Fruit fly (Drosophila melanogaster) whole organism, embryonic: Measurements from ENCODE around the gene Targ1.

Experiments used
- Adf1 ChIP-seq: fragments of 200-800 bp; sonication (Bioruptor generic); IDR thresholded peaks from 2 replicates; pipeline ENCODE4 v1.3.6; 2022; ENCODE audit warnings: missing biosample characterization, missing genetic modification characterization
- BtbVII ChIP-seq: fragments of 200-800 bp; sonication (Bioruptor generic); optimal IDR thresholded peaks from 3 replicates; lab custom pipeline; 2017; ENCODE audit warnings: missing biosample characterization, mild to moderate bottlenecking, missing genetic modification characterization
- CG10267 ChIP-seq: fragments of 200-800 bp; sonication (Bioruptor generic); optimal IDR thresholded peaks from 2 replicates; lab custom pipeline; 2018; ENCODE audit warnings: missing biosample characterization, mild to moderate bottlenecking, missing genetic modification characterization, moderate library complexity
- CG11398 ChIP-seq: fragments of 200-800 bp; sonication (Bioruptor generic); optimal IDR thresholded peaks from 2 replicates; lab custom pipeline; 2016; ENCODE audit warnings: missing biosample characterization, missing genetic modification characterization
- CG11695 ChIP-seq: fragments of 200-800 bp; sonication (Bioruptor generic); IDR thresholded peaks from 3 replicates; pipeline ENCODE4 v1.3.6; 2022; ENCODE audit warnings: missing biosample characterization, missing genetic modification characterization
- CG13424 ChIP-seq: fragments of 200-800 bp; sonication (Bioruptor generic); optimal IDR thresholded peaks from 2 replicates; lab custom pipeline; 2019; ENCODE audit warnings: missing biosample characterization, mild to moderate bottlenecking, missing genetic modification characterization, moderate library complexity
- CG13775 ChIP-seq: fragments of 200-800 bp; sonication (Bioruptor generic); optimal IDR thresholded peaks from 3 replicates; lab custom pipeline; 2017; ENCODE audit warnings: missing biosample characterization, mild to moderate bottlenecking, missing genetic modification characterization
- CG14667 ChIP-seq: fragments of 200-800 bp; sonication (Bioruptor generic); IDR thresholded peaks from 2 replicates; pipeline ENCODE4 v1.3.6; 2022; ENCODE audit warnings: missing biosample characterization, missing genetic modification characterization
- CG15514 ChIP-seq: fragments of 200-800 bp; sonication (Bioruptor generic); optimal IDR thresholded peaks from 3 replicates; lab custom pipeline; 2017; ENCODE audit warnings: missing biosample characterization, missing genetic modification characterization, mild to moderate bottlenecking, moderate library complexity, missing genetic modification reagents
- CG15696 ChIP-seq: fragments of 200-800 bp; sonication (Bioruptor generic); optimal IDR thresholded peaks from 2 replicates; lab custom pipeline; 2019; ENCODE audit warnings: missing biosample characterization, mild to moderate bottlenecking, missing genetic modification characterization, moderate library complexity
- CG2129 ChIP-seq: fragments of 200-800 bp; sonication (Bioruptor generic); IDR thresholded peaks from 2 replicates; pipeline ENCODE4 v1.3.6; 2022; ENCODE audit warnings: missing biosample characterization, missing genetic modification characterization; ENCODE audit not compliant: partially characterized antibody
- CG2202 ChIP-seq: fragments of 200-800 bp; sonication (Bioruptor generic); optimal IDR thresholded peaks from 2 replicates; lab custom pipeline; 2018; ENCODE audit warnings: missing biosample characterization, mild to moderate bottlenecking, missing genetic modification characterization
- CG31224 ChIP-seq: fragments of 200-800 bp; sonication (Bioruptor generic); IDR thresholded peaks from 2 replicates; pipeline ENCODE4 v1.3.6; 2022; ENCODE audit warnings: missing biosample characterization, missing genetic modification characterization
- CG3726 ChIP-seq: fragments of 200-800 bp; sonication (Bioruptor generic); IDR thresholded peaks from 3 replicates; pipeline ENCODE4, ENCODE4 v1.3.6; 2022; ENCODE audit warnings: missing biosample characterization, missing genetic modification characterization
- CG3995 ChIP-seq: fragments of 200-800 bp; sonication (Bioruptor generic); optimal IDR thresholded peaks from 3 replicates; lab custom pipeline; 2016; ENCODE audit warnings: missing biosample characterization, missing genetic modification characterization
- CG43689 ChIP-seq: fragments of 200-800 bp; sonication (Bioruptor generic); IDR thresholded peaks from 2 replicates; pipeline ENCODE4 v1.3.6; 2022; ENCODE audit warnings: missing biosample characterization, missing genetic modification characterization
- CG6765 ChIP-seq: fragments of 200-800 bp; sonication (Bioruptor generic); optimal IDR thresholded peaks from 3 replicates; lab custom pipeline; 2017; ENCODE audit warnings: missing biosample characterization, mild to moderate bottlenecking, missing genetic modification characterization
- Camta ChIP-seq: fragments of 200-800 bp; sonication (Bioruptor generic); optimal IDR thresholded peaks from 2 replicates; lab custom pipeline; 2016; ENCODE audit warnings: missing biosample characterization, missing genetic modification characterization
- Chrac-16 ChIP-seq: fragments of 200-800 bp; sonication (Bioruptor generic); optimal IDR thresholded peaks from 3 replicates; lab custom pipeline; 2016; ENCODE audit warnings: missing biosample characterization, missing genetic modification characterization
- E2f2 ChIP-seq: fragments of 200-800 bp; sonication (Bioruptor generic); IDR thresholded peaks from 2 replicates; pipeline ENCODE4 v1.3.6; 2022; ENCODE audit warnings: missing biosample characterization, missing genetic modification characterization
- HHEX ChIP-seq: fragments of 200-800 bp; sonication (Bioruptor generic); optimal IDR thresholded peaks from 3 replicates; lab custom pipeline; 2017; ENCODE audit warnings: missing biosample characterization, mild to moderate bottlenecking, missing genetic modification characterization, missing genetic modification reagents
- HLH4C ChIP-seq: fragments of 200-800 bp; sonication (Bioruptor generic); IDR thresholded peaks from 3 replicates; pipeline ENCODE4 v1.3.6; 2022; ENCODE audit warnings: missing biosample characterization, missing genetic modification characterization; ENCODE audit not compliant: partially characterized antibody
- HLH54F ChIP-seq: fragments of 200-800 bp; sonication (Bioruptor generic); optimal IDR thresholded peaks from 3 replicates; lab custom pipeline; 2016; ENCODE audit warnings: missing biosample characterization, missing genetic modification characterization
- Meics ChIP-seq: fragments of 200-800 bp; sonication (Bioruptor generic); optimal IDR thresholded peaks from 2 replicates; lab custom pipeline; 2017; ENCODE audit warnings: missing biosample characterization, mild to moderate bottlenecking, missing genetic modification characterization
- NFAT ChIP-seq: fragments of 200-800 bp; sonication (Bioruptor generic); IDR thresholded peaks from 2 replicates; pipeline ENCODE4 v1.3.6; 2022; ENCODE audit warnings: missing biosample characterization, missing genetic modification characterization
- Nf-YA ChIP-seq: fragments of 200-800 bp; sonication (Bioruptor generic); IDR thresholded peaks from 2 replicates; pipeline ENCODE4 v1.3.6; 2022; ENCODE audit warnings: missing biosample characterization, missing genetic modification characterization
- Trl ChIP-seq, 3 experiments: fragments of >200 bp in 2 of 3; fragments of 200-800 bp in 1 of 3; sonication (Bioruptor generic) in 1 of 3; optimal IDR thresholded peaks; 2 replicates in 1 of 3; 3 replicates in 2 of 3; lab custom pipeline; 2016 to 2017; ENCODE audit warnings: missing biosample characterization in 1 of 3, missing genetic modification characterization in 1 of 3
- Xbp1 ChIP-seq: fragments of 200-800 bp; sonication (Bioruptor generic); optimal IDR thresholded peaks from 3 replicates; lab custom pipeline; 2016; ENCODE audit warnings: missing biosample characterization, mild to moderate bottlenecking, missing genetic modification characterization
- Xrp1 ChIP-seq: fragments of 200-800 bp; sonication (Bioruptor generic); IDR thresholded peaks from 2 replicates; pipeline ENCODE4 v1.3.6; 2022; ENCODE audit warnings: missing biosample characterization, missing genetic modification characterization
- ara ChIP-seq: fragments of 200-800 bp; sonication (Bioruptor generic); IDR thresholded peaks from 2 replicates; pipeline ENCODE4 v1.3.6; 2022; ENCODE audit warnings: missing biosample characterization, missing genetic modification characterization
- az2 ChIP-seq: fragments of 200-800 bp; sonication (Bioruptor generic); optimal IDR thresholded peaks from 3 replicates; lab custom pipeline; 2016; ENCODE audit warnings: missing biosample characterization, missing genetic modification characterization
- chinmo ChIP-seq: fragments of 200-800 bp; sonication (Bioruptor generic); IDR thresholded peaks from 4 replicates; pipeline ENCODE4 v1.3.6; 2022; ENCODE audit warnings: missing biosample characterization, missing genetic modification characterization; ENCODE audit not compliant: partially characterized antibody
- ci ChIP-seq: fragments of 200-800 bp; sonication (Bioruptor generic); IDR thresholded peaks from 3 replicates; pipeline ENCODE4 v1.3.6; 2022; ENCODE audit warnings: missing biosample characterization, missing genetic modification characterization
- crc ChIP-seq: fragments of 200-800 bp; sonication (Bioruptor generic); optimal IDR thresholded peaks from 2 replicates; lab custom pipeline; 2016; ENCODE audit warnings: missing biosample characterization, missing genetic modification characterization
- crp ChIP-seq, 2 experiments: fragments of 200-800 bp; sonication (Bioruptor generic); optimal IDR thresholded peaks; 2 replicates in 1 of 2; 3 replicates in 1 of 2; lab custom pipeline; 2017; ENCODE audit warnings: missing biosample characterization in 2 of 2, missing genetic modification characterization in 2 of 2, mild to moderate bottlenecking in 1 of 2, moderate library complexity in 1 of 2
- dysf ChIP-seq: fragments of 200-800 bp; sonication (Bioruptor generic); IDR thresholded peaks from 3 replicates; pipeline ENCODE4 v1.3.6; 2022; ENCODE audit warnings: missing biosample characterization, missing genetic modification characterization
- en ChIP-seq: fragments of 200-800 bp; sonication (Bioruptor generic); optimal IDR thresholded peaks from 2 replicates; lab custom pipeline; 2016; ENCODE audit warnings: missing biosample characterization, missing genetic modification characterization
- ewg ChIP-seq: fragments of 200-800 bp; sonication (Bioruptor generic); optimal IDR thresholded peaks from 3 replicates; lab custom pipeline; 2017; ENCODE audit warnings: mild to moderate bottlenecking, missing biosample characterization, missing genetic modification reagents, missing genetic modification characterization
- gce ChIP-seq: fragments of 200-800 bp; sonication (Bioruptor generic); IDR thresholded peaks from 3 replicates; pipeline ENCODE4 v1.3.6; 2022; ENCODE audit warnings: missing biosample characterization, missing genetic modification characterization
- gcm ChIP-seq: fragments of 200-800 bp; sonication (Bioruptor generic); optimal IDR thresholded peaks from 2 replicates; lab custom pipeline; 2019; ENCODE audit warnings: missing biosample characterization, mild to moderate bottlenecking, missing genetic modification characterization, moderate library complexity
- hbn ChIP-seq: fragments of 200-800 bp; sonication (Bioruptor generic); IDR thresholded peaks from 2 replicates; pipeline ENCODE4 v1.3.6; 2022; ENCODE audit warnings: missing biosample characterization, missing genetic modification characterization; ENCODE audit not compliant: partially characterized antibody
- inv ChIP-seq: fragments of 200-800 bp; sonication (Bioruptor generic); IDR thresholded peaks from 2 replicates; pipeline ENCODE4 v1.3.6; 2022; ENCODE audit warnings: missing biosample characterization, missing genetic modification characterization; ENCODE audit not compliant: partially characterized antibody
- lab ChIP-seq: fragments of 200-800 bp; sonication (Bioruptor generic); optimal IDR thresholded peaks from 3 replicates; lab custom pipeline; 2017; ENCODE audit warnings: missing biosample characterization, missing genetic modification characterization, mild to moderate bottlenecking, moderate library complexity, missing genetic modification reagents
- pan ChIP-seq, 4 experiments: fragments of >200 bp in 3 of 4; fragments of 200-800 bp in 1 of 4; sonication (Bioruptor generic) in 1 of 4; optimal IDR thresholded peaks in 3 of 4; IDR thresholded peaks in 1 of 4; 2 replicates each; pipeline versions ENCODE4 v1.3.6 to Lab custom; 2017 to 2022; ENCODE audit warnings: missing biosample characterization in 2 of 4, missing genetic modification characterization in 2 of 4, mixed read lengths in 1 of 4
- ranshi ChIP-seq: fragments of 200-800 bp; sonication (Bioruptor generic); IDR thresholded peaks from 2 replicates; pipeline ENCODE4 v1.3.6; 2022; ENCODE audit warnings: missing biosample characterization, missing genetic modification characterization
- repo ChIP-seq: fragments of 200-800 bp; sonication (Bioruptor generic); optimal IDR thresholded peaks from 2 replicates; lab custom pipeline; 2016; ENCODE audit warnings: missing biosample characterization, missing genetic modification characterization
- sr ChIP-seq: fragments of 200-800 bp; sonication (Bioruptor generic); IDR thresholded peaks from 3 replicates; pipeline ENCODE4 v1.3.6; 2022; ENCODE audit warnings: missing biosample characterization, missing genetic modification characterization
- tgo ChIP-seq: fragments of 200-800 bp; sonication (Bioruptor generic); IDR thresholded peaks from 3 replicates; pipeline ENCODE4 v1.3.6; 2022; ENCODE audit warnings: missing biosample characterization, missing genetic modification characterization

The Targ1 gene

dm6 chr3L:21172527-21173253, 30.0 kb downstream of the Targ1 start, which contains the start of the genes chb and AsnS (continued):
- TF ChIP-seq HLH54F (GFP tag; lab: Kevin White, UChicago) = peak; percentile 67
- TF ChIP-seq ranshi (GFP tag; lab: Robert Waterston, UW) = peak; percentile 92
- peak; percentile 92 for TF ChIP-seq CG13424 (tag; lab: Kevin White, UChicago)
- peak; percentile 86 for TF ChIP-seq gcm (GFP tag; lab: Kevin White, UChicago)
- TF ChIP-seq ci (GFP tag; lab: Robert Waterston, UW) = peak; percentile 91
- peak; percentile 94 for TF ChIP-seq crc (GFP tag; lab: Kevin White, UChicago)
- TF ChIP-seq ewg = peak; percentile 71
- peak; percentile 93 for TF ChIP-seq Xrp1
- TF ChIP-seq CG14667 = peak; percentile 82
- TF ChIP-seq CG31224 (GFP tag; lab: Robert Waterston, UW) = peak; percentile 88
- peak; percentile 94 for TF ChIP-seq tgo (GFP tag; lab: Robert Waterston, UW)
- peak; percentile 81 for TF ChIP-seq Camta (GFP tag; lab: Kevin White, UChicago)
- TF ChIP-seq gce (GFP tag; lab: Robert Waterston, UW) = peak; percentile 87
- TF ChIP-seq CG3726 (GFP tag; lab: Robert Waterston, UW) = peak; percentile 81
- peak; percentile 67 for TF ChIP-seq CG2202 (tag; lab: Kevin White, UChicago)
- peak; percentile 5 to 51 for TF ChIP-seq Trl (optimal IDR thresholded peaks at IDR 0.05; lab: Kevin White, UChicago)
- TF ChIP-seq Trl (GFP tag; optimal IDR thresholded peaks at IDR 0.05; lab: Kevin White, UChicago) = peak; percentile 72
- TF ChIP-seq NFAT (GFP tag; lab: Robert Waterston, UW) = peak; percentile 85
- TF ChIP-seq CG13775 = peak; percentile 70
- peak; percentile 82 for TF ChIP-seq ara
- peak; percentile 63 for TF ChIP-seq CG6765
- TF ChIP-seq CG15696 (tag; lab: Kevin White, UChicago) = peak; percentile 35
- TF ChIP-seq pan (optimal IDR thresholded peaks at IDR 0.05; lab: Kevin White, UChicago) = no peak
- peak in 1 of 2 experiments; percentile 96 for TF ChIP-seq pan (GFP tag; optimal IDR thresholded peaks at IDR 0.05 in 1 of 2, IDR thresholded peaks at IDR 0.05 in 1 of 2)
- peak in 1 of 2 experiments; percentile 77 for TF ChIP-seq crp (GFP tag; optimal IDR thresholded peaks at IDR 0.05; lab: Kevin White, UChicago)
- peak; percentile 33; the same call in 1 of the 3 replicates for TF ChIP-seq sr (GFP tag; lab: Robert Waterston, UW)
- peak; percentile 96 for TF ChIP-seq CG11695 (GFP tag; lab: Robert Waterston, UW)
- peak; percentile 80 for TF ChIP-seq Chrac-16 (GFP tag; lab: Kevin White, UChicago)
- peak; percentile 86 for TF ChIP-seq Xbp1 (GFP tag; lab: Kevin White, UChicago)
- TF ChIP-seq Adf1 = peak; percentile 43
- peak; percentile 95 for TF ChIP-seq dysf (GFP tag; lab: Robert Waterston, UW)
- TF ChIP-seq HLH4C = no peak
- peak; percentile 80 for TF ChIP-seq BtbVII (GFP tag; lab: Kevin White, UChicago)
- TF ChIP-seq CG15514 (GFP tag; lab: Kevin White, UChicago) = peak; percentile 73
- TF ChIP-seq inv (GFP tag; lab: Robert Waterston, UW) = no peak
- TF ChIP-seq az2 = peak; percentile 82
- peak; percentile 59 for TF ChIP-seq repo
- TF ChIP-seq lab (GFP tag; lab: Kevin White, UChicago) = peak; percentile 92
- TF ChIP-seq E2f2 = peak; percentile 72
- TF ChIP-seq hbn (GFP tag; lab: Robert Waterston, UW) = no peak
- TF ChIP-seq en (GFP tag; lab: Kevin White, UChicago) = peak; percentile 54
- TF ChIP-seq Meics = peak; percentile 91
- TF ChIP-seq Nf-YA (GFP tag; lab: Robert Waterston, UW) = peak; percentile 90
- peak; percentile 10 for TF ChIP-seq CG11398 (GFP tag; lab: Kevin White, UChicago)
- peak; percentile 83 for TF ChIP-seq CG10267
- TF ChIP-seq chinmo = peak; percentile 89
- peak; percentile 77 for TF ChIP-seq CG43689 (GFP tag; lab: Robert Waterston, UW)
- TF ChIP-seq CG3995 = peak; percentile 56
- TF ChIP-seq HHEX = peak; percentile 83
- no peak for TF ChIP-seq CG2129
